Worm (Caenorhabditis elegans): ENCODE results near the gene atn-1.

- TF ChIP-seq flt-1 (GFP tag; IDR thresholded peaks at IDR 0.05), result no peak
- TF ChIP-seq hmbx-1 (tag; optimal IDR thresholded peaks at IDR 0.05), result no peak
- TF ChIP-seq ets-7 (tag; optimal IDR thresholded peaks at IDR 0.05), result no peak
- TF ChIP-seq pes-1 (GFP tag; IDR thresholded peaks at IDR 0.05), result no peak
Observed at ce11 chrV:12511946-12512345, 33.7 kb downstream of the atn-1 start.

All from whole organism, early embryonic.